Worm (Caenorhabditis elegans): ENCODE results near the gene bra-2.

The bra-2 gene

DNA sequence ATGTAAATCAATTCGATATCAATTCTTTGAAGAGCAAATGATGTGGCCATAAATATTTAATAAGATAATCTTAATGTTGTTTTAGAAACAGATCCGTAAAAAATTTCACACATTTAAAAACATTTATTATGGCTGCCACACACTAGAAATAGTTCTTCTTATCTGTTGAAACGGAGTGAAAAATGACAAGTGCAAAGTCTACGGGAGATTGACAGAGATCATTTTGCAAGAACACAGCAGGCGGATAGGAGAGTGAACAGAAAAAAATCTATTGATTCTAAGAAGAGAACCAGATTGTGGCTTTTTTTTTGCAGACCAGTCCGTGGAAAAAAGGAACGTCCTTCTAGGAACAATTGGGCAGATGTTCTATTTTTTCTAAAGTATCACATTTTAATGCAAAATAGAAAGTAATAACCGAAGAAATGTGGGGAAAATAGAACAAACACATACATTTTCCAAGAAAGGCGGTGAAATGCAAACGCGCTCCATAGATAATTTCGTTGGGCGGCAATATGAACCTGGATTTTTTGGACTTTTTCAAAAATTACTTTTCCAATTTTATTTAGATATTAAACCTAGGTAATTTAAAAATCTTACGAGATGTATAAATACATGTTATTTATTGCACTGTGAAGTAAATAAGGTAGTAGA, 9.3 kb upstream of the bra-2 start (continued):
- TF ChIP-seq elt-2 (tag; optimal IDR thresholded peaks at IDR 0.05), result no peak
- TF ChIP-seq mab-9 (GFP tag; IDR thresholded peaks at IDR 0.05), result no peak
- TF ChIP-seq dsc-1 (tag; optimal IDR thresholded peaks at IDR 0.05), result no peak
- no peak for TF ChIP-seq alr-1 (tag; optimal IDR thresholded peaks at IDR 0.05; ENCODE audit: borderline replicate concordance)
- no peak for TF ChIP-seq nhr-76 (tag; optimal IDR thresholded peaks at IDR 0.05)
- TF ChIP-seq dpl-1 (GFP tag; optimal IDR thresholded peaks at IDR 0.05), result peak; percentile 61 to 81 (median 73)
- TF ChIP-seq fos-1 (tag; optimal IDR thresholded peaks at IDR 0.05), result no peak
- no peak for TF ChIP-seq ztf-4 (tag; optimal IDR thresholded peaks at IDR 0.05)
- TF ChIP-seq mdl-1 (tag; optimal IDR thresholded peaks at IDR 0.05), result no peak
- no peak for TF ChIP-seq C04F5.9 (tag; optimal IDR thresholded peaks at IDR 0.05)
- no peak for TF ChIP-seq nhr-90 (tag; optimal IDR thresholded peaks at IDR 0.05; ENCODE audit: poor library complexity)
- TF ChIP-seq hlh-4 (tag; optimal IDR thresholded peaks at IDR 0.05), result no peak
- TF ChIP-seq tbx-2 (tag; optimal IDR thresholded peaks at IDR 0.05), result no peak
- TF ChIP-seq skn-1 (tag; optimal IDR thresholded peaks at IDR 0.05), result no peak
- TF ChIP-seq nhr-47 (tag; optimal IDR thresholded peaks at IDR 0.05), result peak; percentile 4
- no peak for TF ChIP-seq F16B12.6 (tag; optimal IDR thresholded peaks at IDR 0.05)
- TF ChIP-seq vab-15 (tag; optimal IDR thresholded peaks at IDR 0.05), result no peak
- no peak for TF ChIP-seq elt-3 (tag; optimal IDR thresholded peaks at IDR 0.05)
- TF ChIP-seq efl-1 (optimal IDR thresholded peaks at IDR 0.05), result peak; percentile 55 to 70
- peak; percentile 78 to 97 for TF ChIP-seq efl-1 (GFP tag; optimal IDR thresholded peaks at IDR 0.05 in 1 of 2)
- TF ChIP-seq zag-1 (tag; optimal IDR thresholded peaks at IDR 0.05), result no peak

DNA sequence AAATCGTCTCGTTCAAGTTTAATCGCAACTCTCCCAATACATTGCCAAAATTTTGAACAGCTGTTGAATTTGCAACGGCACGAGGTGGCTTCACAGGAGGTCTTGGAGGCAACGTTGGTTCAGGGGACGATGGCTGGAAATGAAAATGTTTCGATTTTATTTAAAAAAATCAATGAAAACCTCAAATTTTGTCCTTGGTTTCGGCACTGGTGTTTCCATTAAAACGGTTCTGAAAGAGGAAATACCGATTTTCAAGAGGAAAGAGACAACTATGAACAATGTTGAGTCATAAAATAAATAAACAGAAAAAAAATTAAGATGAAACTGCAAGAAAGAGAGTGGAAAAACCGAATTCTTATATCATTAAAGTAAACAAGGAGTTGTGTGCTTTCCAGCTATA, 3.8 kb upstream of the bra-2 start, which contains the start of gene F23H11.4:
TSS of gene F23H11.4 (minus strand) at position 229 of the 400 bp plus-strand sequence.
- no peak for TF ChIP-seq C34B4.2 (tag; optimal IDR thresholded peaks at IDR 0.05)
- TF ChIP-seq efl-1 (optimal IDR thresholded peaks at IDR 0.05), result no peak
- TF ChIP-seq efl-1 (GFP tag; optimal IDR thresholded peaks at IDR 0.05 in 1 of 2), result peak in 1 of 2 experiments; percentile 71

DNA sequence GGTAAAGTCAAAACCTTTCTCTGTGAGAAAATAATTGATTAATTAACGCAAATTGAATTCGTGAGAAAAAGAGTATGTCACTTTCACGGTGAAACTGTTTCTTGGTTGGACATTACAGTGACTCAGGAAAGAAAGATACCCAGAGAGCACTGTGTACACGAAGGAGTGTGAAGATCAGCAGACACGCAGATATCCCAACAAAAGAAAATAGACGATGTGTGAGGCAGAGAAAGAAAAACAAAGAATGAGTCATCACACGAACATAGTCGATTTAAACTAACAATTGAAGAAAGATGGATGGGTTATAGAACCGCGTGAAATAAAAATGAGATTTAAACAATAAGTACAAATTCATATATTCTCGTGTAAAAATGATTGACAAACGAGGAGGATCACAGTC, 3.1 kb upstream of the bra-2 start:
- TF ChIP-seq lsy-2 (tag; optimal IDR thresholded peaks at IDR 0.05) (peak in 1 of 2 experiments; percentile 45), F16B12.6 (tag; optimal IDR thresholded peaks at IDR 0.05) (no peak), blmp-1 (tag; optimal IDR thresholded peaks at IDR 0.05) (peak; percentile 61), aha-1 (tag; optimal IDR thresholded peaks at IDR 0.05) (no peak), jun-1 (tag; optimal IDR thresholded peaks at IDR 0.05) (peak; percentile 71), efl-1 (optimal IDR thresholded peaks at IDR 0.05) (peak; percentile 6 to 49), efl-1 (GFP tag; optimal IDR thresholded peaks at IDR 0.05 in 1 of 2) (peak in 1 of 2 experiments; percentile 7), fkh-10 (GFP tag; optimal IDR thresholded peaks at IDR 0.05) (no peak), unc-86 (tag; optimal IDR thresholded peaks at IDR 0.05) (no peak), lin-39 (tag; optimal IDR thresholded peaks at IDR 0.05) (no peak), lin-14 (GFP tag; optimal IDR thresholded peaks at IDR 0.05) (peak; percentile 36), nhr-84 (tag; optimal IDR thresholded peaks at IDR 0.05) (no peak), dpl-1 (GFP tag; optimal IDR thresholded peaks at IDR 0.05) (no peak), snu-23 (GFP tag; optimal IDR thresholded peaks at IDR 0.05) (peak; percentile 5), nhr-237 (tag; optimal IDR thresholded peaks at IDR 0.05) (no peak), fos-1 (tag; optimal IDR thresholded peaks at IDR 0.05) (peak; percentile 94)

DNA sequence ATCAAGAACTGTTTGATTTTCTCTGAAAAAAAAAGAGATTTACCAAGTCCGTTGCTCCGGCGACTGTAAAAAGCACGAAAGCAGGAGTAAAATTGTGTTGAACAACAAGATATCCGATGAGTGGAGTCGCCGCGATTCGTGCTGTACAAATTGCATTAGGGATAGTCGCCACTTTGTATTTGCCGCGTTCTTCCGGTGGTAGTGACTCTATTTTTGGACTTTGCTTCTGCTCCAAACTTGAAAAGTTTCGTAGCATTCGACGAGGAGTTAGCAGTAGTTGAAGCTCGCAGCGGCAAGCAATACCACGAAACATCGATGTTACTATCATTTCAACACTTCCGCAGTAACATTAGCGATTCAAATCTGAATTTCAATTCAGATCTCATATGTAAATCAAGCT, 1.5 kb upstream of the bra-2 start, which contains the start of gene crls-1:
TSS of gene crls-1 (minus strand) at position 363 of the 400 bp plus-strand sequence.
- peak in 1 of 2 experiments; percentile 4 for TF ChIP-seq lsy-2 (tag; optimal IDR thresholded peaks at IDR 0.05)
- no peak for TF ChIP-seq C34B4.2 (tag; optimal IDR thresholded peaks at IDR 0.05)
- TF ChIP-seq lir-3 (tag; optimal IDR thresholded peaks at IDR 0.05; ENCODE audit: poor library complexity), result no peak
- peak; percentile 14 for TF ChIP-seq nhr-85 (tag)
- no peak for TF ChIP-seq ets-5 (GFP tag; IDR thresholded peaks at IDR 0.05)
- no peak for TF ChIP-seq nhr-90 (tag; optimal IDR thresholded peaks at IDR 0.05; ENCODE audit: poor library complexity)
- no peak for TF ChIP-seq nhr-84 (tag; optimal IDR thresholded peaks at IDR 0.05)
- no peak for TF ChIP-seq lin-39 (tag; optimal IDR thresholded peaks at IDR 0.05)
- TF ChIP-seq ceh-8 (GFP tag; optimal IDR thresholded peaks at IDR 0.05), result no peak
- no peak for TF ChIP-seq blmp-1 (tag; optimal IDR thresholded peaks at IDR 0.05)
- no peak for TF ChIP-seq mef-2 (tag; optimal IDR thresholded peaks at IDR 0.05)
- no peak for TF ChIP-seq nhr-237 (tag; optimal IDR thresholded peaks at IDR 0.05)
- peak; percentile 7 for TF ChIP-seq rnt-1 (tag; optimal IDR thresholded peaks at IDR 0.05)
- TF ChIP-seq sup-37 (GFP tag; optimal IDR thresholded peaks at IDR 0.05), result no peak
- no peak for TF ChIP-seq nhr-71 (tag; optimal IDR thresholded peaks at IDR 0.05)
- TF ChIP-seq nhr-47 (tag; optimal IDR thresholded peaks at IDR 0.05), result peak; percentile 3
- TF ChIP-seq lin-13 (GFP tag; optimal IDR thresholded peaks at IDR 0.05), result no peak
- no peak for TF ChIP-seq hpl-2 (GFP tag; optimal IDR thresholded peaks at IDR 0.05)
- no peak for TF ChIP-seq pqm-1 (tag; optimal IDR thresholded peaks at IDR 0.05)

All from whole organism, L1 larva.